Worm (Caenorhabditis elegans) whole organism, L4 larva: ENCODE measurements around the gene cpf-1.

ENCODE experiments used
- F49E8.2 ChIP-seq: sonication (generic microtip); optimal IDR thresholded peaks from 2 replicates; lab custom pipeline; 2016; ENCODE audit warnings: missing compliant biosample characterization, mild to moderate bottlenecking, missing genetic modification characterization, borderline replicate concordance
- ama-1 ChIP-seq: fragments of 150-350 bp; optimal IDR thresholded peaks from 2 replicates; lab custom pipeline; 2014; ENCODE audit warnings: inconsistent platforms, mixed read lengths
- ceh-20 ChIP-seq: fragments of 200-800 bp; sonication (Bioruptor generic); IDR thresholded peaks from 2 replicates; pipeline ENCODE4 v1.3.6; 2022; ENCODE audit warnings: missing genetic modification reagents, missing genetic modification characterization, missing compliant biosample characterization
- fos-1 ChIP-seq: fragments of 150-350 bp; optimal IDR thresholded peaks from 2 replicates; lab custom pipeline; 2014; ENCODE audit warnings: missing biosample characterization, missing genetic modification characterization
- lin-39 ChIP-seq: fragments of 150-350 bp; optimal IDR thresholded peaks from 2 replicates; lab custom pipeline; 2014; ENCODE audit warnings: missing biosample characterization, missing genetic modification reagents, missing genetic modification characterization
- nhr-237 ChIP-seq: sonication (generic microtip); optimal IDR thresholded peaks from 2 replicates; lab custom pipeline; 2017; ENCODE audit warnings: missing biosample characterization, missing genetic modification characterization
- unc-39 ChIP-seq: sonication (generic microtip); optimal IDR thresholded peaks from 2 replicates; lab custom pipeline; 2017; ENCODE audit warnings: missing biosample characterization, missing genetic modification characterization

DNA sequence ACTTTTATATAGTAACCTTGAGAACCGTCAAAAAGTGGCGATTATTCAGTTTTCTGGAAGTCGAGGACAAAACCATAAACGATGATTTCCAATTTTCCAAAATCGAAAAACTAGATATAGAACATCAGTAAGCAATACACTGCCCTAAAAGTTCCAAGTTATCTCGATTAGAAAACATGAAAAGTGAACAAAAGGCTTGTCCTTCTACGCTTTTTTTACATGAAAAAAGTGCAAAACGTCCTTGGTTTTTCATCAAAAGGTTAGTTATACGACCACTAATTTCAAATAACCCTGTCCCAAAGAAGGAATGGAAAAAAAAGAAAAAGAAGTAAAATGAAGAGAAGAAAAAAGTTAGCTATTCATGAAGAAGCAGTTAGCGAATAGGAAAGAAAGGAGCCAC lies 16.3 kb downstream of the cpf-1 start:
- TF ChIP-seq ceh-20 (GFP tag; lab: Robert Waterston, UW) (no peak), F49E8.2 (tag; lab: Kevin White, UChicago) (no peak), unc-39 (tag; lab: Kevin White, UChicago) (no peak), nhr-237 (tag; lab: Kevin White, UChicago) (no peak), lin-39 (tag; lab: Kevin White, UChicago) (no peak), ama-1 (lab: Kevin White, UChicago) (no peak), fos-1 (tag; lab: Kevin White, UChicago) (no peak)
